Fruit fly (Drosophila melanogaster): ENCODE measurements around the gene CG42488.
A peak's percentile ranks its signal among the peaks of the same experiment; 100 is the strongest.

The CG42488 gene

DNA sequence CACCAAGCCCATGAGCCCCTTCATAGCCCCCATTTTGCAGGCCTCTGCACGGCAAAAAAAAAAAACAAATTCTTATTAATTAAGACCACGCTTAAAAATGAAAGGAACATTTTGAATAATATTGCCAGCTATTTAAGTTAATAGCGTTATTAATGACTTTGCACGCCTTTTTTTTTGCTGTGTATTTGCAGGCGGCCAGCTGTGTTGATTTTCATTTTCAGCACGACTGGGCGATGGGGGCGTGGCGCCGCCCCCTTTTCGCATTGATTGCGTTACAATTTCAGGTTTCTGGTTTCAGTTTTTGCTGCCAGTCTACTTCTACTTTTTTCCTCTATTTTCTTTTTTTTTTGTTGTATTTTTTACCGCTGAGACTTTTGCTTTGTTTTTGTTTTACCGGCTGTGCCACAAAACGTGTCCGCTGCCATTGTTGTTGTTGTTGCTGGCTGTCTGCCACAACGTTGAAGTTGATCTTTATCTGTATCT lies 49.0 kb downstream of the CG42488 start (continued):
- TF ChIP-seq dac (GFP tag; optimal IDR thresholded peaks at IDR 0.05): peak; percentile 82
- TF ChIP-seq CG6854 (GFP tag; optimal IDR thresholded peaks at IDR 0.05): no peak
- peak; percentile 19 for TF ChIP-seq vri (GFP tag; optimal IDR thresholded peaks at IDR 0.05)
- TF ChIP-seq Sox14 (GFP tag; optimal IDR thresholded peaks at IDR 0.05): peak; percentile 72
- TF ChIP-seq CG8319 (GFP tag; optimal IDR thresholded peaks at IDR 0.05): peak; percentile 46
- TF ChIP-seq CG6276 (GFP tag; optimal IDR thresholded peaks at IDR 0.05): peak; percentile 77
- TF ChIP-seq CG11762 (GFP tag; optimal IDR thresholded peaks at IDR 0.05; ENCODE audit: insufficient read depth): peak; percentile 87
- TF ChIP-seq Lpt (GFP tag; optimal IDR thresholded peaks at IDR 0.05): peak; percentile 92
- peak; percentile 91 for TF ChIP-seq CG3919 (GFP tag; optimal IDR thresholded peaks at IDR 0.05)
- no peak for TF ChIP-seq Eip93F (GFP tag; optimal IDR thresholded peaks at IDR 0.05)
- TF ChIP-seq CG6808 (GFP tag; optimal IDR thresholded peaks at IDR 0.05): peak; percentile 90
- TF ChIP-seq Blimp-1 (GFP tag; optimal IDR thresholded peaks at IDR 0.05): no peak
- peak; percentile 86 for TF ChIP-seq CG16779 (tag; optimal IDR thresholded peaks at IDR 0.05)
- peak; percentile 72 for TF ChIP-seq CG4318 (GFP tag; optimal IDR thresholded peaks at IDR 0.05)
- peak; percentile 77 for TF ChIP-seq CG1621 (tag; optimal IDR thresholded peaks at IDR 0.05)
- TF ChIP-seq CG10669 (GFP tag; optimal IDR thresholded peaks at IDR 0.05): peak; percentile 68
- peak; percentile 83 for TF ChIP-seq achi (GFP tag; optimal IDR thresholded peaks at IDR 0.05)
- peak; percentile 94 for TF ChIP-seq Eip78C (GFP tag)
- TF ChIP-seq fkh (GFP tag; optimal IDR thresholded peaks at IDR 0.05): no peak
- peak; percentile 47 for TF ChIP-seq CG31627 (GFP tag; optimal IDR thresholded peaks at IDR 0.05)
- peak; percentile 83 for TF ChIP-seq spab (GFP tag; optimal IDR thresholded peaks at IDR 0.05)

DNA sequence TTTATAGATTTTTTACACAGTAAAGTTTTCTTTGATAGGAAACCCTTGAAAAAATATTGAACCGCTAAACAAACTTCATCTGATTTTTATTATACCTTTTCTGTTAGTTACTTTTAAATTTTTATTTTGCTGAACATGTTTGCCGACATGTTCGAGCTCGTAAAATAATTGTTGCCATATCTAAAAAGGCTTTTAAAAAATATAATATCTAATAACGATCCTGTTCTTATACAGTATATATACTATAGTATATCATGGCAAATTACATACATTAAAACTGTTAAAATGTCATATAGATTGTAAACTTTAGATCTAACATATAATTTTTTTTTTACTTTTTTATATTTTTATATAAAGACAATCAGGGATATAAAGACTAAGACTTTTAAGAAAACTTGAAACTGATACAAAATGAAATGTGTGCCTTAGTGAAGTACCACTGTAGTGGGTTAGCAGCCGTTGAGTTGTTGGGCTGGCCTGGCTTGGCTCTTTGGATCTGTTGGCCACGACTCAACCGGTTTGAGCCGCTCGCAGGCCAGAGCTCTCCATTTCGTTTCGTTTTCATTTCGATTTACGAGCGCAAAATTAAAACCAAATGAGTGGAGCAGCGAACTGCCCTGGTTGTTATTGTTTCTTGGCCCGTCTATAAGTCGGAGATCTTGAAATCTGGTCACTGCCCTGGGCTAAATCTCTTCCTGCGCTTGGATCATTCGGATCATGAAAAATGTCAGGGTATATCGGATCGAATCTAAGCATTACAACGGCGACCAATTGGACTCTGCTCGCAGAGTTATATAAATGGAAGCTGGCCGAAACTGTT lies 49.7 kb downstream of the CG42488 start:
- TF ChIP-seq svp (GFP tag) (peak; percentile 80), dac (GFP tag; optimal IDR thresholded peaks at IDR 0.05) (no peak), fd59A (GFP tag; optimal IDR thresholded peaks at IDR 0.05) (no peak), CG10631 (GFP tag; optimal IDR thresholded peaks at IDR 0.05) (peak; percentile 48), CG10669 (GFP tag; optimal IDR thresholded peaks at IDR 0.05) (no peak), Ets96B (tag; optimal IDR thresholded peaks at IDR 0.05) (peak; percentile 29), Hr39 (GFP tag; optimal IDR thresholded peaks at IDR 0.05) (no peak), CG15336 (GFP tag; IDR thresholded peaks at IDR 0.05) (peak; percentile 32; the same call in 1 of the 2 replicates), CG8119 (GFP tag; IDR thresholded peaks at IDR 0.05) (no peak; the same call in 2 of the 3 replicates), esn (GFP tag; optimal IDR thresholded peaks at IDR 0.05) (peak; percentile 47), CG9139 (GFP tag; optimal IDR thresholded peaks at IDR 0.05) (no peak), CG8319 (GFP tag; optimal IDR thresholded peaks at IDR 0.05) (no peak), CG34406 (GFP tag; optimal IDR thresholded peaks at IDR 0.05) (peak; percentile 34), CG11902 (GFP tag; optimal IDR thresholded peaks at IDR 0.05) (no peak), CG6276 (GFP tag; optimal IDR thresholded peaks at IDR 0.05) (peak; percentile 4), CG3919 (GFP tag; optimal IDR thresholded peaks at IDR 0.05) (peak; percentile 47), salr (GFP tag; optimal IDR thresholded peaks at IDR 0.05) (peak in 1 of 2 experiments; percentile 10), ss (GFP tag; optimal IDR thresholded peaks at IDR 0.05) (no peak), CG6854 (GFP tag; optimal IDR thresholded peaks at IDR 0.05) (no peak), vri (GFP tag; optimal IDR thresholded peaks at IDR 0.05) (no peak), Sox14 (GFP tag; optimal IDR thresholded peaks at IDR 0.05) (no peak), CG16779 (tag; optimal IDR thresholded peaks at IDR 0.05) (no peak), Gug (GFP tag; IDR thresholded peaks at IDR 0.05) (no peak), CG3032 (tag; optimal IDR thresholded peaks at IDR 0.05) (peak; percentile 47), Met (GFP tag; optimal IDR thresholded peaks at IDR 0.05) (no peak), Lpt (GFP tag; optimal IDR thresholded peaks at IDR 0.05) (no peak), acj6 (GFP tag; optimal IDR thresholded peaks at IDR 0.05) (peak; percentile 32), Hr4 (GFP tag; optimal IDR thresholded peaks at IDR 0.05) (peak; percentile 30), CG4318 (GFP tag; optimal IDR thresholded peaks at IDR 0.05) (peak; percentile 62), cyc (GFP tag; optimal IDR thresholded peaks at IDR 0.05) (no peak), dsx (GFP tag; optimal IDR thresholded peaks at IDR 0.05; ENCODE audit: poor library complexity, severe bottlenecking) (no peak), fkh (GFP tag; optimal IDR thresholded peaks at IDR 0.05) (no peak), Blimp-1 (GFP tag; optimal IDR thresholded peaks at IDR 0.05) (peak; percentile 90), CG7368 (GFP tag; optimal IDR thresholded peaks at IDR 0.05) (no peak), achi (GFP tag; optimal IDR thresholded peaks at IDR 0.05) (no peak), Hr38 (GFP tag; optimal IDR thresholded peaks at IDR 0.05) (no peak), CG31627 (GFP tag; optimal IDR thresholded peaks at IDR 0.05) (no peak), Eip75B (GFP tag; optimal IDR thresholded peaks at IDR 0.05) (no peak), CG32006 (GFP tag; optimal IDR thresholded peaks at IDR 0.05) (peak; percentile 69), spab (GFP tag; optimal IDR thresholded peaks at IDR 0.05) (no peak)
